Worm (Caenorhabditis elegans) whole organism, young adult: ENCODE measurements around the gene str-136.

Experiments used
- B0019.2 ChIP-seq: fragments of 200-800 bp; sonication (Bioruptor generic); conservative IDR thresholded peaks from 2 replicates; pipeline ENCODE4 v1.3.6; 2022; ENCODE audit warnings: missing genetic modification reagents, missing genetic modification characterization, missing compliant biosample characterization
- B0336.3 ChIP-seq: fragments of 200-800 bp; sonication (Bioruptor generic); IDR thresholded peaks from 2 replicates; pipeline ENCODE4 v1.3.6; 2022; ENCODE audit warnings: missing genetic modification characterization, missing compliant biosample characterization
- F33H1.4 ChIP-seq: fragments of 200-800 bp; sonication (Bioruptor generic); IDR thresholded peaks from 2 replicates; pipeline ENCODE4 v1.3.6; 2022; ENCODE audit warnings: missing genetic modification reagents, missing genetic modification characterization, missing compliant biosample characterization
- F37B4.10 ChIP-seq: fragments of 200-800 bp; sonication (Bioruptor generic); IDR thresholded peaks from 2 replicates; pipeline ENCODE4 v1.3.6; 2022; ENCODE audit warnings: missing genetic modification characterization, missing compliant biosample characterization
- F39B2.1 ChIP-seq: fragments of 200-800 bp; sonication (Bioruptor generic); IDR thresholded peaks from 2 replicates; pipeline ENCODE4 v1.3.6; 2022; ENCODE audit warnings: missing genetic modification reagents, missing genetic modification characterization, missing compliant biosample characterization
- F55B11.4 ChIP-seq: sonication (generic microtip); optimal IDR thresholded peaks from 2 replicates; lab custom pipeline; 2016; ENCODE audit warnings: missing compliant biosample characterization, missing genetic modification characterization, borderline replicate concordance; ENCODE audit not compliant: insufficient read depth
- Y53F4B.3 ChIP-seq: fragments of 200-800 bp; sonication (Bioruptor generic); IDR thresholded peaks from 2 replicates; pipeline ENCODE4 v1.3.6; 2022; ENCODE audit warnings: missing genetic modification reagents, missing genetic modification characterization, missing compliant biosample characterization
- ZK185.1 ChIP-seq: sonication (generic microtip); optimal IDR thresholded peaks from 2 replicates; lab custom pipeline; 2016; ENCODE audit warnings: mild to moderate bottlenecking, missing genetic modification characterization, missing compliant biosample characterization; ENCODE audit not compliant: poor library complexity, severe bottlenecking
- akir-1 ChIP-seq: fragments of 200-800 bp; sonication (Bioruptor generic); optimal IDR thresholded peaks from 2 replicates; lab custom pipeline; 2018; ENCODE audit warnings: mild to moderate bottlenecking, missing genetic modification characterization, moderate library complexity, missing compliant biosample characterization
- aptf-2 ChIP-seq: fragments of 200-800 bp; sonication (Bioruptor generic); conservative IDR thresholded peaks from 2 replicates; pipeline ENCODE4 v1.3.6; 2022; ENCODE audit warnings: missing genetic modification reagents, missing genetic modification characterization, missing compliant biosample characterization
- atf-7 ChIP-seq: sonication (generic microtip); optimal IDR thresholded peaks from 2 replicates; lab custom pipeline; 2017; ENCODE audit warnings: mild to moderate bottlenecking, missing genetic modification characterization, missing compliant biosample characterization
- attf-6 ChIP-seq: fragments of 200-800 bp; sonication (Bioruptor generic); IDR thresholded peaks from 2 replicates; pipeline ENCODE4 v1.3.6; 2022; ENCODE audit warnings: missing genetic modification reagents, missing genetic modification characterization, missing compliant biosample characterization
- bed-1 ChIP-seq: fragments of 200-800 bp; sonication (Bioruptor generic); IDR thresholded peaks from 2 replicates; pipeline ENCODE4 v1.3.6; 2022; ENCODE audit warnings: missing genetic modification reagents, missing genetic modification characterization, missing compliant biosample characterization
- ccch-3 ChIP-seq: fragments of 200-800 bp; sonication (Bioruptor generic); optimal IDR thresholded peaks from 2 replicates; lab custom pipeline; 2018; ENCODE audit warnings: mild to moderate bottlenecking, missing genetic modification characterization, missing compliant biosample characterization
- cebp-2 ChIP-seq: fragments of 200-800 bp; sonication (Bioruptor generic); IDR thresholded peaks from 2 replicates; pipeline ENCODE4 v1.3.6; 2022; ENCODE audit warnings: missing genetic modification characterization, missing compliant biosample characterization
- ceh-27 ChIP-seq: fragments of 200-800 bp; sonication (Bioruptor generic); optimal IDR thresholded peaks from 2 replicates; lab custom pipeline; 2018; ENCODE audit warnings: mild to moderate bottlenecking, missing genetic modification characterization, moderate library complexity, missing compliant biosample characterization
- ceh-40 ChIP-seq: fragments of 200-800 bp; sonication (Bioruptor generic); IDR thresholded peaks from 2 replicates; pipeline ENCODE4 v1.3.6; 2022; ENCODE audit warnings: missing genetic modification characterization, missing compliant biosample characterization
- ceh-58 ChIP-seq: fragments of 200-800 bp; sonication (Bioruptor generic); IDR thresholded peaks from 2 replicates; pipeline ENCODE4 v1.3.6; 2022; ENCODE audit warnings: missing genetic modification characterization, missing compliant biosample characterization
- efl-1 ChIP-seq: fragments of 150-350 bp; optimal IDR thresholded peaks from 2 replicates; lab custom pipeline; 2014; ENCODE audit warnings: missing biosample characterization, missing genetic modification reagents, missing genetic modification characterization
- egl-44 ChIP-seq: fragments of 200-800 bp; sonication (Bioruptor generic); IDR thresholded peaks from 2 replicates; pipeline ENCODE4 v1.3.6; 2022; ENCODE audit warnings: missing genetic modification reagents, missing genetic modification characterization, missing compliant biosample characterization
- hlh-12 ChIP-seq: sonication (generic microtip); optimal IDR thresholded peaks from 2 replicates; lab custom pipeline; 2016; ENCODE audit warnings: missing genetic modification characterization, missing compliant biosample characterization
- hlh-26 ChIP-seq: fragments of 200-800 bp; sonication (Bioruptor generic); conservative IDR thresholded peaks from 2 replicates; pipeline ENCODE4 v1.3.6; 2022; ENCODE audit warnings: missing genetic modification reagents, missing genetic modification characterization, missing compliant biosample characterization
- hmg-1.2 ChIP-seq: fragments of 200-800 bp; sonication (Bioruptor generic); IDR thresholded peaks from 2 replicates; pipeline ENCODE4 v1.3.6; 2022; ENCODE audit warnings: missing genetic modification reagents, missing genetic modification characterization, missing compliant biosample characterization
- hmg-20 ChIP-seq: fragments of 200-800 bp; sonication (Bioruptor generic); IDR thresholded peaks from 2 replicates; pipeline ENCODE4 v1.3.6; 2022; ENCODE audit warnings: missing genetic modification reagents, missing genetic modification characterization, missing compliant biosample characterization
- hrde-1 ChIP-seq: sonication (generic microtip); optimal IDR thresholded peaks from 2 replicates; lab custom pipeline; 2016; ENCODE audit warnings: missing genetic modification characterization, mild to moderate bottlenecking, missing compliant biosample characterization, moderate library complexity, missing genotype, missing genetic modification reagents, borderline replicate concordance
- lag-1 ChIP-seq: fragments of 200-800 bp; sonication (Bioruptor generic); IDR thresholded peaks from 2 replicates; pipeline ENCODE4 v1.3.6; 2022; ENCODE audit warnings: missing genetic modification reagents, missing genetic modification characterization, missing compliant biosample characterization
- let-526 ChIP-seq: fragments of 200-800 bp; sonication (Bioruptor generic); IDR thresholded peaks from 2 replicates; pipeline ENCODE4 v1.3.6; 2022; ENCODE audit warnings: missing genetic modification reagents, missing genetic modification characterization, missing compliant biosample characterization
- let-607 ChIP-seq, 2 experiments: fragments of 200-800 bp in 1 of 2; sonication (Bioruptor generic) in 1 of 2; sonication (generic microtip) in 1 of 2; optimal IDR thresholded peaks; 2 replicates each; lab custom pipeline; 2016 to 2018; ENCODE audit warnings: mild to moderate bottlenecking in 2 of 2, missing compliant biosample characterization in 2 of 2, missing genetic modification characterization in 2 of 2, moderate library complexity in 2 of 2, missing genotype in 1 of 2
- lin-26 ChIP-seq: fragments of 200-800 bp; sonication (Bioruptor generic); IDR thresholded peaks from 2 replicates; pipeline ENCODE4 v1.3.6; 2022; ENCODE audit warnings: missing genetic modification reagents, missing genetic modification characterization, missing compliant biosample characterization
- lin-35 ChIP-seq, 3 experiments: fragments of 150-350 bp in 2 of 3; sonication (generic microtip) in 1 of 3; optimal IDR thresholded peaks; 2 replicates each; lab custom pipeline; 2014 to 2018; ENCODE audit warnings: missing biosample characterization in 3 of 3, missing genetic modification characterization in 3 of 3, missing genetic modification reagents in 3 of 3
- madf-3 ChIP-seq: fragments of 200-800 bp; sonication (Bioruptor generic); IDR thresholded peaks from 2 replicates; pipeline ENCODE4 v1.3.6; 2022; ENCODE audit warnings: missing genetic modification reagents, missing genetic modification characterization, missing compliant biosample characterization
- madf-6 ChIP-seq: fragments of 200-800 bp; sonication (Bioruptor generic); IDR thresholded peaks from 2 replicates; pipeline ENCODE4 v1.3.6; 2022; ENCODE audit warnings: missing genetic modification reagents, missing genetic modification characterization, missing compliant biosample characterization
- pbrm-1 ChIP-seq: fragments of 200-800 bp; sonication (Bioruptor generic); IDR thresholded peaks from 2 replicates; pipeline ENCODE4 v1.3.6; 2022; ENCODE audit warnings: missing genetic modification reagents, missing genetic modification characterization, missing compliant biosample characterization
- rec-8 ChIP-seq, 2 experiments: sonication (generic microtip); optimal IDR thresholded peaks; 2 replicates each; lab custom pipeline; 2016; ENCODE audit warnings: mild to moderate bottlenecking in 2 of 2, missing genetic modification characterization in 2 of 2, missing genetic modification reagents in 2 of 2, missing genotype in 2 of 2, missing biosample characterization in 1 of 2, missing compliant biosample characterization in 1 of 2, moderate library complexity in 1 of 2
- repo-1 ChIP-seq: sonication (generic microtip); optimal IDR thresholded peaks from 2 replicates; lab custom pipeline; 2017; ENCODE audit warnings: mild to moderate bottlenecking, missing genetic modification characterization, missing compliant biosample characterization
- sdz-38 ChIP-seq: sonication (generic microtip); optimal IDR thresholded peaks from 2 replicates; lab custom pipeline; 2016; ENCODE audit warnings: missing genotype, missing genetic modification characterization, missing compliant biosample characterization
- xnd-1 ChIP-seq: sonication (generic microtip); optimal IDR thresholded peaks from 2 replicates; lab custom pipeline; 2016; ENCODE audit warnings: missing genotype, missing genetic modification reagents, missing genetic modification characterization, missing compliant biosample characterization
- zfh-2 ChIP-seq: fragments of 200-800 bp; sonication (Bioruptor generic); conservative IDR thresholded peaks from 2 replicates; pipeline ENCODE4 v1.3.6; 2022; ENCODE audit warnings: missing genetic modification reagents, missing genetic modification characterization, missing compliant biosample characterization
- ztf-18 ChIP-seq: sonication (generic microtip); optimal IDR thresholded peaks from 2 replicates; lab custom pipeline; 2016; ENCODE audit warnings: missing genotype, mild to moderate bottlenecking, missing genetic modification characterization, missing compliant biosample characterization
- ztf-25 ChIP-seq: fragments of 200-800 bp; sonication (Bioruptor generic); IDR thresholded peaks from 2 replicates; pipeline ENCODE4 v1.3.6; 2022; ENCODE audit warnings: missing genetic modification reagents, missing genetic modification characterization, missing compliant biosample characterization
- ztf-6 ChIP-seq: fragments of 200-800 bp; sonication (Bioruptor generic); IDR thresholded peaks from 2 replicates; pipeline ENCODE4 v1.3.6; 2022; ENCODE audit warnings: missing genetic modification reagents, missing genetic modification characterization, missing compliant biosample characterization

The str-136 gene

ce11 chrV:8327080-8327479 lies 48.4 kb upstream of the str-136 start (continued):
- no peak for TF ChIP-seq cebp-2 (GFP tag; lab: Robert Waterston, UW)
- no peak for TF ChIP-seq let-607 (tag; optimal IDR thresholded peaks at IDR 0.05; lab: Kevin White, UChicago)
- TF ChIP-seq akir-1 (GFP tag; lab: Kevin White, UChicago) = no peak
- TF ChIP-seq aptf-2 (GFP tag; lab: Robert Waterston, UW) = no peak
- TF ChIP-seq hlh-12 = no peak
- no peak for TF ChIP-seq xnd-1 (tag; lab: Kevin White, UChicago)
- peak; percentile 60; the same call in 1 of the 2 replicates for TF ChIP-seq hmg-1.2 (GFP tag; lab: Robert Waterston, UW)
- no peak for TF ChIP-seq F39B2.1 (GFP tag; lab: Robert Waterston, UW)

DNA sequence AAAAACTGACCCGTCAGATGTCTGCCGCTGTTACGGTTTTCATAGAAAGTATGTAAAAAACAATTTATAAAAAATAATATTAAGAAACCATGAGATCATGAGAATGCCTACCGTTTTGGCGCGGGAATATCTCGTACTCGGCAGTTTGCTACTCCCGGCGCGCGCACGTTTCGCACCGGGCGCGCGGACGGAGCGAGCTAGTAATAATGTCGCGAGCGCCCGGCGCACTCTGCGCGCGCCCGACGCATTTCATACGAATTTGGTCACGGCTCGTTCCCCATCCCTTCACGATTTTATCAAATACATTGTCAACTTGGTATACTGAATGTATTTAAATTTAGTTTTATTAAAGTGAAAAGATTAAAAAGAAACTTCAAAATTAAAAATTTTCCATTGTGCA lies 47.2 kb upstream of the str-136 start:
- TF ChIP-seq Y53F4B.3 (no peak), zfh-2 (GFP tag; lab: Robert Waterston, UW) (peak; percentile 63)

DNA sequence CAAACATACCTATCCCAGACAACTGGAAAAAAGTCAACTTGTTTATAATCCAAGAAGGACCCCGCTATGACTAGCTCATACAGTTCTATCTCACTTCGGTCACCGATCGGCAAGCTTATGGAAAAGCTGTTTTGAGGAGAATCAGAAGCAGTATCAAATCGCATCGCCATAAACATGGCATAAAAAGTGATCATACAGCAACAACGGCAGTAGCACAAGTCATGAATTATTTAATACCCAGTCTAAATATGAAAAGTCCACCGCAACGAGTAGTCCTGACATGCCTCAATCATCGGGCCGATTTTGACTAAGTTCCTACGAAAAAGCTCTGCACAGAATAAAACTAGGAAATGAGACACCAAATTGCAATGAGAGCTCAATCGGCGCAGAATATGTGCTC lies 44.8 kb upstream of the str-136 start:
- TF ChIP-seq efl-1 (GFP tag; lab: Kevin White, UChicago) = no peak
- TF ChIP-seq ZK185.1 (tag; lab: Kevin White, UChicago) = no peak
- TF ChIP-seq F37B4.10 (GFP tag; lab: Robert Waterston, UW) = no peak
- no peak for TF ChIP-seq F55B11.4
- no peak for TF ChIP-seq attf-6
- no peak for TF ChIP-seq sdz-38 (tag; lab: Kevin White, UChicago)
- TF ChIP-seq F39B2.1 (GFP tag; lab: Robert Waterston, UW) = no peak
- TF ChIP-seq ztf-18 (tag; lab: Kevin White, UChicago) = no peak
- TF ChIP-seq atf-7 (tag; lab: Kevin White, UChicago) = no peak
- TF ChIP-seq hrde-1 (tag; lab: Kevin White, UChicago) = no peak
- no peak for TF ChIP-seq egl-44 (GFP tag; lab: Robert Waterston, UW)
- TF ChIP-seq B0336.3 = no peak
- no peak for TF ChIP-seq hlh-26
- TF ChIP-seq lin-35 (GFP tag; optimal IDR thresholded peaks at IDR 0.05; lab: Kevin White, UChicago) = no peak
- no peak for TF ChIP-seq Y53F4B.3
- TF ChIP-seq repo-1 = no peak
- TF ChIP-seq rec-8 (tag; optimal IDR thresholded peaks at IDR 0.05; lab: Kevin White, UChicago) = no peak
- no peak for TF ChIP-seq ceh-27 (GFP tag; lab: Kevin White, UChicago)
- TF ChIP-seq ccch-3 (GFP tag; lab: Kevin White, UChicago) = no peak

ce11 chrV:8318135-8318534 lies 39.4 kb upstream of the str-136 start, which contains the start of gene clec-219:
Gene clec-219 (plus strand): TSS chrV:8318435.
- no peak for TF ChIP-seq madf-6 (GFP tag; lab: Robert Waterston, UW)

DNA sequence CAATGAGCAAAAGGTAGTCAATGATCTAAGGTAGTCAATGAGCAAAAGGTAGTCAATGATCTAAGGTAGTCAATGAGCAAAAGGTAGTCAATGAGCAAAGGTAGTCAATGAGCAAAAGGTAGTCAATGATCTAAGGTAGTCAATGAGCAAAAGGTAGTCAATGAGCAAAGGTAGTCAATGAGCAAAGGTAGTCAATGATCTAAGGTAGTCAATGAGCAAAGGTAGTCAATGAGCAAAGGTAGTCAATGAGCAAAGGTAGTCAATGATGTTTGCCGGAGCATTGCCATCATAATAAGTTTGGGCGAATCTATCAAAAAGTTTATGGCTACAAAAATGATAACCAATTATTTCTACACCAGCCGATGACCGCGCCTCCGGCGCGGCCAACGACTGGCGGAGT lies 36.1 kb upstream of the str-136 start:
- TF ChIP-seq let-526 (GFP tag; lab: Robert Waterston, UW) (peak; percentile 66; the same call in 1 of the 2 replicates), lag-1 (GFP tag; lab: Robert Waterston, UW) (0 out of 2 replicates have a peak, but pooled peaks have one; percentile 77), F37B4.10 (GFP tag; lab: Robert Waterston, UW) (0 out of 2 replicates have a peak, but pooled peaks have one; percentile 31), pbrm-1 (GFP tag; lab: Robert Waterston, UW) (peak; percentile 34; the same call in 1 of the 2 replicates), lin-26 (GFP tag; lab: Robert Waterston, UW) (peak; percentile 58; the same call in 1 of the 2 replicates), aptf-2 (GFP tag; lab: Robert Waterston, UW) (0 out of 2 replicates have a peak, but pooled peaks have one; percentile 13), F33H1.4 (peak; percentile 19; the same call in 1 of the 2 replicates), attf-6 (0 out of 2 replicates have a peak, but pooled peaks have one; percentile 9), ceh-40 (GFP tag; lab: Robert Waterston, UW) (0 out of 2 replicates have a peak, but pooled peaks have one; percentile 22), hmg-20 (GFP tag; lab: Robert Waterston, UW) (peak; percentile 56; the same call in 1 of the 2 replicates), ztf-25 (peak; percentile 66; the same call in 1 of the 2 replicates), ceh-58 (0 out of 2 replicates have a peak, but pooled peaks have one; percentile 58), bed-1 (peak; percentile 72; the same call in 1 of the 2 replicates), B0019.2 (GFP tag; lab: Robert Waterston, UW) (0 out of 2 replicates have a peak, but pooled peaks have one; percentile 9), madf-3 (peak; percentile 68; the same call in 1 of the 2 replicates), ztf-6 (GFP tag; lab: Robert Waterston, UW) (0 out of 2 replicates have a peak, but pooled peaks have one; percentile 56)
